Fruit fly (Drosophila melanogaster) whole organism, wandering third instar larva: ENCODE measurements around the gene CG3919.
A peak's percentile ranks its signal among the peaks of the same experiment; 100 is the strongest.

ENCODE experiments used
- Abd-B ChIP-seq: fragments of >200 bp; optimal IDR thresholded peaks from 2 replicates; lab custom pipeline; 2017; ENCODE audit warnings: missing biosample characterization, missing genetic modification characterization
- CG32264 ChIP-seq: fragments of 200-800 bp; sonication (Bioruptor generic); optimal IDR thresholded peaks from 2 replicates; lab custom pipeline; 2016; ENCODE audit warnings: missing biosample characterization, missing genetic modification characterization
- CG9705 ChIP-seq: fragments of 200-800 bp; sonication (Bioruptor generic); optimal IDR thresholded peaks from 2 replicates; lab custom pipeline; 2018; ENCODE audit warnings: missing biosample characterization, mild to moderate bottlenecking, missing genetic modification characterization
- CrebA ChIP-seq: fragments of 200-800 bp; sonication (Bioruptor generic); optimal IDR thresholded peaks from 2 replicates; lab custom pipeline; 2016; ENCODE audit warnings: missing biosample characterization, mild to moderate bottlenecking, missing genetic modification characterization, borderline replicate concordance
- Dfd ChIP-seq: fragments of >200 bp; optimal IDR thresholded peaks from 2 replicates; lab custom pipeline; 2017; ENCODE audit warnings: missing biosample characterization, missing genetic modification characterization
- Dif ChIP-seq: fragments of 200-275, 200-300 bp; sonication (Bioruptor generic); optimal IDR thresholded peaks from 2 replicates; lab custom pipeline; 2018; ENCODE audit warnings: missing biosample characterization, missing genetic modification characterization; ENCODE audit not compliant: partially characterized antibody
- GATAd ChIP-seq: sonication (Bioruptor generic); optimal IDR thresholded peaks from 2 replicates; lab custom pipeline; 2016; ENCODE audit warnings: missing biosample characterization, missing genetic modification characterization
- HLH106 ChIP-seq: fragments of 200-800 bp; optimal IDR thresholded peaks from 3 replicates; lab custom pipeline; 2019; ENCODE audit warnings: missing biosample characterization, mild to moderate bottlenecking, missing genetic modification characterization, moderate library complexity
- Hnf4 ChIP-seq: fragments of 200-800 bp; sonication (Bioruptor generic); optimal IDR thresholded peaks from 2 replicates; lab custom pipeline; 2016; ENCODE audit warnings: missing biosample characterization, mild to moderate bottlenecking, missing genetic modification characterization
- Hr78 ChIP-seq: fragments of >200 bp; optimal IDR thresholded peaks from 2 replicates; lab custom pipeline; 2017; ENCODE audit warnings: missing biosample characterization, missing genetic modification characterization
- Hr83 ChIP-seq: fragments of 200-300 bp; sonication (Bioruptor generic); optimal IDR thresholded peaks from 2 replicates; lab custom pipeline; 2016; ENCODE audit warnings: missing biosample characterization, mild to moderate bottlenecking, missing genetic modification characterization, moderate library complexity; ENCODE audit not compliant: poor library complexity, severe bottlenecking
- Jra ChIP-seq: sonication (Bioruptor generic); optimal IDR thresholded peaks from 2 replicates; lab custom pipeline; 2016; ENCODE audit warnings: missing biosample characterization, missing genetic modification characterization
- Mio ChIP-seq: sonication (Bioruptor generic); optimal IDR thresholded peaks from 2 replicates; lab custom pipeline; 2016; ENCODE audit warnings: missing biosample characterization, missing genetic modification characterization
- Myc ChIP-seq: fragments of >200 bp; optimal IDR thresholded peaks from 2 replicates; lab custom pipeline; 2017
- N ChIP-seq: fragments of >200 bp; optimal IDR thresholded peaks from 2 replicates; lab custom pipeline; 2018; ENCODE audit warnings: missing biosample characterization, missing external identifiers, missing genetic modification characterization
- OdsH ChIP-seq: fragments of 200-800 bp; sonication (Bioruptor generic); optimal IDR thresholded peaks from 2 replicates; lab custom pipeline; 2016; ENCODE audit warnings: missing biosample characterization, mild to moderate bottlenecking, missing genetic modification characterization
- Rel ChIP-seq, 2 experiments: fragments of 200-800 bp; sonication (Bioruptor generic) in 1 of 2; optimal IDR thresholded peaks; 2 replicates in 1 of 2; 3 replicates in 1 of 2; lab custom pipeline; 2016 to 2019; ENCODE audit warnings: mild to moderate bottlenecking in 2 of 2, missing biosample characterization in 2 of 2, missing genetic modification characterization in 2 of 2, moderate library complexity in 1 of 2
- Sp1 ChIP-seq: fragments of 200-800 bp; sonication (Bioruptor generic); optimal IDR thresholded peaks from 3 replicates; lab custom pipeline; 2019; ENCODE audit warnings: missing biosample characterization, mild to moderate bottlenecking, missing genetic modification characterization, moderate library complexity
- Vsx2 ChIP-seq: fragments of 200-300, 225-300 bp; sonication (Bioruptor generic); optimal IDR thresholded peaks from 2 replicates; lab custom pipeline; 2018; ENCODE audit warnings: missing biosample characterization, missing genetic modification characterization; ENCODE audit not compliant: partially characterized antibody
- br ChIP-seq: fragments of 200-800 bp; sonication (Bioruptor generic); optimal IDR thresholded peaks from 2 replicates; lab custom pipeline; 2016; ENCODE audit warnings: missing biosample characterization, missing genetic modification characterization
- brk ChIP-seq: fragments of 200-800 bp; sonication (Bioruptor generic); optimal IDR thresholded peaks from 2 replicates; lab custom pipeline; 2016; ENCODE audit warnings: missing biosample characterization, mild to moderate bottlenecking, missing genetic modification characterization
- dl ChIP-seq, 2 experiments: fragments of 175-275, 200-275 bp in 1 of 2; fragments of 200-275 bp in 1 of 2; sonication (Bioruptor generic); optimal IDR thresholded peaks; lab custom pipeline; 2018; ENCODE audit warnings: mild to moderate bottlenecking in 2 of 2, missing biosample characterization in 2 of 2, missing genetic modification characterization in 2 of 2, moderate library complexity in 2 of 2; ENCODE audit not compliant: partially characterized antibody in 2 of 2, insufficient read depth in 1 of 2
- dmrt93B ChIP-seq: fragments of 200-800 bp; sonication (Bioruptor generic); optimal IDR thresholded peaks from 2 replicates; lab custom pipeline; 2018; ENCODE audit warnings: missing biosample characterization, mild to moderate bottlenecking, missing genetic modification characterization
- dsf ChIP-seq: sonication (Bioruptor generic); optimal IDR thresholded peaks from 2 replicates; lab custom pipeline; 2016; ENCODE audit warnings: missing biosample characterization, missing genetic modification characterization, borderline replicate concordance
- ey ChIP-seq: fragments of 200-800 bp; sonication (Bioruptor generic); optimal IDR thresholded peaks from 2 replicates; lab custom pipeline; 2016; ENCODE audit warnings: missing biosample characterization, missing genetic modification characterization
- foxo ChIP-seq, 2 experiments: fragments of 200-800 bp; sonication (Bioruptor generic); optimal IDR thresholded peaks; 2 replicates in 1 of 2; 3 replicates in 1 of 2; lab custom pipeline; 2016 to 2017; ENCODE audit warnings: missing biosample characterization in 2 of 2, missing genetic modification characterization in 2 of 2
- fru ChIP-seq: fragments of 200-800 bp; sonication (Bioruptor generic); optimal IDR thresholded peaks from 3 replicates; lab custom pipeline; 2016; ENCODE audit warnings: missing biosample characterization, mild to moderate bottlenecking, missing genetic modification characterization
- h ChIP-seq: fragments of 200-800 bp; sonication (Bioruptor generic); optimal IDR thresholded peaks from 3 replicates; lab custom pipeline; 2016; ENCODE audit warnings: missing biosample characterization, mild to moderate bottlenecking, missing genetic modification characterization
- jim ChIP-seq: fragments of 175-275, 200-325 bp; sonication (Bioruptor generic); optimal IDR thresholded peaks from 2 replicates; lab custom pipeline; 2016; ENCODE audit warnings: missing biosample characterization, mild to moderate bottlenecking, missing genetic modification characterization
- lola ChIP-seq: fragments of >200 bp; optimal IDR thresholded peaks from 2 replicates; lab custom pipeline; 2017; ENCODE audit warnings: missing biosample characterization, missing genetic modification characterization
- pan ChIP-seq: fragments of >200 bp; optimal IDR thresholded peaks from 2 replicates; lab custom pipeline; 2017
- psq ChIP-seq: fragments of 200-800 bp; sonication (Bioruptor generic); optimal IDR thresholded peaks from 3 replicates; lab custom pipeline; 2017; ENCODE audit warnings: missing biosample characterization, mild to moderate bottlenecking, missing genetic modification characterization, moderate library complexity
- rgr ChIP-seq: fragments of 200-800 bp; sonication (Bioruptor generic); optimal IDR thresholded peaks from 3 replicates; lab custom pipeline; 2016; ENCODE audit warnings: missing biosample characterization, mild to moderate bottlenecking, missing genetic modification characterization
- sage ChIP-seq: fragments of 200-800 bp; sonication (Bioruptor generic); optimal IDR thresholded peaks from 2 replicates; lab custom pipeline; 2016; ENCODE audit warnings: missing biosample characterization, mild to moderate bottlenecking, missing genetic modification characterization
- sv ChIP-seq: fragments of 200-800 bp; sonication (Bioruptor generic); optimal IDR thresholded peaks from 3 replicates; lab custom pipeline; 2016; ENCODE audit warnings: missing biosample characterization, missing genetic modification characterization
- tai ChIP-seq: sonication (Bioruptor generic); optimal IDR thresholded peaks from 2 replicates; lab custom pipeline; 2016; ENCODE audit warnings: missing biosample characterization, missing genetic modification characterization
- usp ChIP-seq: fragments of >200 bp; optimal IDR thresholded peaks from 2 replicates; lab custom pipeline; 2017; ENCODE audit warnings: missing biosample characterization, missing genetic modification characterization
- woc ChIP-seq: sonication (Bioruptor generic); optimal IDR thresholded peaks from 2 replicates; lab custom pipeline; 2016; ENCODE audit warnings: missing biosample characterization, mild to moderate bottlenecking, missing genetic modification characterization

CG3919 gene

dm6 chr3L:14410146-14410676 lies at the start of gene CG3919:
CG3919 (plus strand) TSS chr3L:14410626.
- TF ChIP-seq Dfd (GFP tag; lab: Kevin White, UChicago) (no peak), dmrt93B (GFP tag; lab: Kevin White, UChicago) (peak; percentile 42), sage (GFP tag; lab: Kevin White, UChicago) (peak; percentile 28), Hr78 (GFP tag; lab: Kevin White, UChicago) (no peak), tai (GFP tag; lab: Kevin White, UChicago) (peak; percentile 88), dsf (GFP tag; lab: Kevin White, UChicago) (no peak), ey (GFP tag; lab: Kevin White, UChicago) (peak; percentile 70), usp (GFP tag; lab: Kevin White, UChicago) (no peak), Rel (GFP tag; optimal IDR thresholded peaks at IDR 0.05; lab: Kevin White, UChicago) (peak; percentile 27), Rel (tag; optimal IDR thresholded peaks at IDR 0.05; lab: Kevin White, UChicago) (peak; percentile 41), Jra (GFP tag; lab: Kevin White, UChicago) (peak; percentile 81), Hnf4 (GFP tag; lab: Kevin White, UChicago) (peak; percentile 89), Dif (peak; percentile 70), jim (GFP tag; lab: Kevin White, UChicago) (peak; percentile 74), OdsH (GFP tag; lab: Kevin White, UChicago) (peak; percentile 57), CG9705 (GFP tag; lab: Kevin White, UChicago) (peak; percentile 50), rgr (GFP tag; lab: Kevin White, UChicago) (peak; percentile 83), Myc (no peak), CrebA (GFP tag; lab: Kevin White, UChicago) (peak; percentile 56), brk (peak; percentile 62), h (GFP tag; lab: Kevin White, UChicago) (peak; percentile 65), pan (no peak), N (no peak), foxo (GFP tag; optimal IDR thresholded peaks at IDR 0.05; lab: Kevin White, UChicago) (peak in 1 of 2 experiments; percentile 86), Hr83 (GFP tag; lab: Kevin White, UChicago) (peak; percentile 99), Mio (GFP tag; lab: Kevin White, UChicago) (peak; percentile 56), CG32264 (GFP tag; lab: Kevin White, UChicago) (peak; percentile 77), fru (peak; percentile 67), Vsx2 (no peak), Abd-B (GFP tag; lab: Kevin White, UChicago) (no peak), HLH106 (tag; lab: Kevin White, UChicago) (peak; percentile 66), Sp1 (GFP tag; lab: Kevin White, UChicago) (peak; percentile 48), br (GFP tag; lab: Kevin White, UChicago) (peak; percentile 79), sv (GFP tag; lab: Kevin White, UChicago) (peak; percentile 57), psq (GFP tag; lab: Kevin White, UChicago) (peak; percentile 93), dl (GFP tag; optimal IDR thresholded peaks at IDR 0.05; lab: Kevin White, UChicago; ENCODE audit: insufficient read depth in 1 of 2, partially characterized antibody in 2 of 2) (peak in 1 of 2 experiments; percentile 75), GATAd (GFP tag; lab: Kevin White, UChicago) (no peak), lola (GFP tag; lab: Kevin White, UChicago) (no peak), woc (GFP tag; lab: Kevin White, UChicago) (peak; percentile 87)

DNA sequence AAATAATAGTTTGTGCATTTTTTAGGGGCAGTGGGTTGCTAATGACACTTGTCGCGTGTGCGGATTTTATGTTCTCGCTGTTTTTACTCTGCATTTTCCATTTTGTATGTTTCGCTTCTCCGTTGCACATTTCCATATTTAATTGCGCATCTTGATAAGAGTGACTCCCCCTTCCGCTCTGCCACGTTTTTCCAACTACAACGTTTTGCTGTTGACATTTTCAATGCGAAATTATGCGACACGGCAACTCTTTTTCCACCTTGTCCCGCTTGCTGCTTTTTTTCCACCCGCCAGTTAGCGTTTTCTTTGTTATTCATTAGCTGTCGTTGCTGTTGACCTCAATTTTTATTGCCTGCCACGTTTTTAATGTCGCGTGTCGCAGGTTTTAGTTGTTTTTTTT lies 48.4 kb upstream of the CG3919 start:
- TF ChIP-seq Sp1 (GFP tag; lab: Kevin White, UChicago) (no peak), CG32264 (GFP tag; lab: Kevin White, UChicago) (no peak), Vsx2 (no peak), psq (GFP tag; lab: Kevin White, UChicago) (no peak), Mio (GFP tag; lab: Kevin White, UChicago) (no peak)
